Fruit fly (Drosophila melanogaster): ENCODE measurements around the gene CG15814.

- TF ChIP-seq fd96Ca (GFP tag; IDR thresholded peaks at IDR 0.05): peak; percentile 36; the same call in 1 of the 3 replicates
- peak; percentile 20 for TF ChIP-seq CG8159 (tag; optimal IDR thresholded peaks at IDR 0.05)
- TF ChIP-seq CG15710 (tag; optimal IDR thresholded peaks at IDR 0.05): peak; percentile 23
- no peak for TF ChIP-seq CG14655 (GFP tag; optimal IDR thresholded peaks at IDR 0.05)
- TF ChIP-seq CG10348 (GFP tag; IDR thresholded peaks at IDR 0.05): no peak
- no peak for TF ChIP-seq CG12605 (GFP tag; IDR thresholded peaks at IDR 0.05)
- TF ChIP-seq CG9948 (tag; optimal IDR thresholded peaks at IDR 0.05): peak; percentile 1
- peak; percentile 1 for TF ChIP-seq CG34367 (tag; optimal IDR thresholded peaks at IDR 0.05)
- TF ChIP-seq gl (tag; optimal IDR thresholded peaks at IDR 0.05): no peak
- TF ChIP-seq CG4496 (GFP tag; IDR thresholded peaks at IDR 0.05): peak; percentile 65; the same call in 1 of the 3 replicates
- peak; percentile 35; the same call in 1 of the 2 replicates for TF ChIP-seq CG32121 (GFP tag; IDR thresholded peaks at IDR 0.05)
- TF ChIP-seq CG13204 (GFP tag; optimal IDR thresholded peaks at IDR 0.05): no peak
- no peak for TF ChIP-seq Snoo (tag; optimal IDR thresholded peaks at IDR 0.05)
Observed at dm6 chrX:17856458-17857277, 6.5 kb upstream of the CG15814 start, which contains the start of gene Srx.
